Worm (Caenorhabditis elegans): ENCODE measurements around the gene W02F12.2.

DNA sequence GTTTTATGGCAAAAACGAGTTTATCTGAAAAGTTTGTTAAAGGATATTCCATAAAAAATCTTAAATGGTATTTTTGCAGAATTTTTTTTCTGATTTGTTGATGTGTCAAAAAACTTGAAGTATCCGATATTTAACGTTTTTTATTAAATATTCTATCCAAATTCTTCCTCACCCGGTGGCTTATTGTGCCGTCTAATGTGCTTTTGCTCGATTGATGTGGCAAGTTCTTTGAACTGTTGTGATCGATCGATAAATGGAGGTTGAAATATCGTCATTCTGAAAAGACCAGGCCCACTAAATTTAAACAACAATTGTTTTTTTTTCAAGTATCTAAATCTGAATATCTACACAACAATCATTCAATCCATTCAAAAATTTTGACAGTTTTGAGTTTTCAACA, 42.3 kb downstream of the W02F12.2 start, which contains the start of gene syx-18:
- no peak for TF ChIP-seq scrt-1 (GFP tag; IDR thresholded peaks at IDR 0.05)
- TF ChIP-seq ama-1 (optimal IDR thresholded peaks at IDR 0.05) = no peak
- no peak for TF ChIP-seq sea-1 (GFP tag; conservative IDR thresholded peaks at IDR 0.05)
- no peak for TF ChIP-seq hmbx-1 (tag; optimal IDR thresholded peaks at IDR 0.05)
- TF ChIP-seq hnd-1 (tag; optimal IDR thresholded peaks at IDR 0.05) = no peak
- no peak for TF ChIP-seq tra-4 (tag; optimal IDR thresholded peaks at IDR 0.05)
- no peak for TF ChIP-seq tbx-11 (GFP tag; IDR thresholded peaks at IDR 0.05)
- TF ChIP-seq ets-7 (tag; optimal IDR thresholded peaks at IDR 0.05) = no peak
- no peak for TF ChIP-seq ceh-13 (GFP tag; optimal IDR thresholded peaks at IDR 0.05)
- TF ChIP-seq B0310.2 (tag; optimal IDR thresholded peaks at IDR 0.05) = no peak
- no peak for TF ChIP-seq F13C5.2 (tag; optimal IDR thresholded peaks at IDR 0.05)
- TF ChIP-seq hmg-4 (GFP tag; optimal IDR thresholded peaks at IDR 0.05) = no peak
- TF ChIP-seq flt-1 (GFP tag; IDR thresholded peaks at IDR 0.05) = no peak
- no peak for TF ChIP-seq tbx-37 (GFP tag; conservative IDR thresholded peaks at IDR 0.05)
